Fruit fly (Drosophila melanogaster) Kc167 (cell line): ENCODE data around the gene CG33286.

Experiments
- Myc ChIP-seq: fragments of >200 bp; optimal IDR thresholded peaks from 2 replicates; lab custom pipeline; 2017; ENCODE audit warnings: missing external identifiers
- Sin3A ChIP-seq: fragments of >200 bp; optimal IDR thresholded peaks from 2 replicates; lab custom pipeline; 2018; ENCODE audit warnings: missing external identifiers
- h ChIP-seq: fragments of >200 bp; optimal IDR thresholded peaks from 3 replicates; lab custom pipeline; 2018; ENCODE audit warnings: missing external identifiers
- insv ChIP-seq: fragments of >200 bp; optimal IDR thresholded peaks from 3 replicates; lab custom pipeline; 2018; ENCODE audit warnings: missing external identifiers
- psq ChIP-seq: fragments of >200 bp; optimal IDR thresholded peaks from 2 replicates; lab custom pipeline; 2017; ENCODE audit warnings: missing external identifiers
- ttk ChIP-seq: sonication (Bioruptor generic); optimal IDR thresholded peaks from 2 replicates; lab custom pipeline; 2017; ENCODE audit warnings: missing external identifiers

DNA sequence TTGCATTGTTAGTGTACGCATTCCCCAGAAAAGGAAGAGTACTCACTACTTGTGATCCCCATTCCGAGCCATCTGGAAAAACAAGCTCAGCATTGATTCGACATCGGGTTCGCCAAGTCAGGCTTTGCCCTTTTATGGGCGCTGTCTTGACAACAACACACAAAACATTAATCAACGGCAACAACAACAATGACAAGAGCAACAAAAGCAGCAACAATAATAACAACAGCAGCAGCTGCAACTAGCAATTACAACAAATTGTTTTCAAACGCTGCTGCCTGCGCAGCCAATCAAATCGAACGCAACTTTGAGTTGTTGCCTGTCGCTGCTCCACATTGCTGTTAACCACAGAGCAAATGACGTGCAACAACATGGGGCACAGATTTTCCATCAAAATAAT is 32.4 kb downstream of the CG33286 start:
- TF ChIP-seq Sin3A (no peak), insv (lab: Kevin White, UChicago) (no peak), ttk (lab: Kevin White, UChicago) (no peak), Myc (lab: Kevin White, UChicago) (no peak), psq (no peak), h (lab: Kevin White, UChicago) (no peak)
